Fruit fly (Drosophila melanogaster): Measurements from ENCODE around the gene Burs.

Burs gene

dm6 chr3R:21781448-21781847, 12.1 kb downstream of the Burs start (continued):
- TF ChIP-seq CG5180 (GFP tag; optimal IDR thresholded peaks at IDR 0.05) (no peak), CG14965 (GFP tag; optimal IDR thresholded peaks at IDR 0.05; ENCODE audit: borderline replicate concordance) (no peak), pfk (GFP tag; optimal IDR thresholded peaks at IDR 0.05) (no peak), tx (GFP tag; optimal IDR thresholded peaks at IDR 0.05) (peak; percentile 70), Ets65A (GFP tag) (peak; percentile 98), Oaz (GFP tag; IDR thresholded peaks at IDR 0.05) (no peak; the same call in 1 of the 2 replicates), cato (GFP tag; optimal IDR thresholded peaks at IDR 0.05; ENCODE audit: borderline replicate concordance) (no peak), gem (tag; optimal IDR thresholded peaks at IDR 0.05) (no peak), CG12769 (tag; optimal IDR thresholded peaks at IDR 0.05) (no peak), Bdp1 (GFP tag; optimal IDR thresholded peaks at IDR 0.05) (peak; percentile 51), gsb (GFP tag; IDR thresholded peaks at IDR 0.05) (peak; percentile 61), CG6813 (GFP tag; optimal IDR thresholded peaks at IDR 0.05) (peak; percentile 41), nerfin-1 (tag; optimal IDR thresholded peaks at IDR 0.05) (peak; percentile 34), CG10959 (GFP tag; IDR thresholded peaks at IDR 0.05) (0 out of 2 replicates have a peak, but pooled peaks have one; percentile 34), Dref (GFP tag; IDR thresholded peaks at IDR 0.05) (no peak), CG2116 (GFP tag; optimal IDR thresholded peaks at IDR 0.05) (no peak), Fer3 (tag; optimal IDR thresholded peaks at IDR 0.05) (peak; percentile 51), schlank (tag; optimal IDR thresholded peaks at IDR 0.05) (no peak), sima (GFP tag; optimal IDR thresholded peaks at IDR 0.05) (no peak), CG10147 (GFP tag; optimal IDR thresholded peaks at IDR 0.05) (peak; percentile 41), pros (GFP tag; optimal IDR thresholded peaks at IDR 0.05) (no peak), toy (GFP tag; IDR thresholded peaks at IDR 0.05) (no peak), luna (GFP tag; optimal IDR thresholded peaks at IDR 0.05) (peak; percentile 34), so (GFP tag; IDR thresholded peaks at IDR 0.05) (peak; percentile 75; the same call in 2 of the 3 replicates), PHDP (tag; optimal IDR thresholded peaks at IDR 0.05) (peak; percentile 71), CG18011 (GFP tag; optimal IDR thresholded peaks at IDR 0.05) (peak; percentile 20), Doc2 (GFP tag; IDR thresholded peaks at IDR 0.05) (no peak), fd96Cb (tag; optimal IDR thresholded peaks at IDR 0.05) (peak; percentile 59), HLH3B (GFP tag; IDR thresholded peaks at IDR 0.05) (peak; percentile 57), D19B (GFP tag; optimal IDR thresholded peaks at IDR 0.05) (peak; percentile 14), Stat92E (GFP tag; optimal IDR thresholded peaks at IDR 0.05) (no peak), org-1 (GFP tag; optimal IDR thresholded peaks at IDR 0.05) (peak; percentile 18), CG17385 (GFP tag; optimal IDR thresholded peaks at IDR 0.05) (peak; percentile 60), CG18599 (GFP tag; optimal IDR thresholded peaks at IDR 0.05) (no peak), CG12659 (GFP tag; optimal IDR thresholded peaks at IDR 0.05) (peak; percentile 56), lola (GFP tag; optimal IDR thresholded peaks at IDR 0.05) (peak in 1 of 3 experiments; percentile 71), stwl (tag; optimal IDR thresholded peaks at IDR 0.05) (no peak), CG12219 (GFP tag; optimal IDR thresholded peaks at IDR 0.05) (peak; percentile 62), jumu (GFP tag; optimal IDR thresholded peaks at IDR 0.05) (peak; percentile 11), CG17612 (GFP tag; IDR thresholded peaks at IDR 0.05) (no peak), ase (GFP tag; IDR thresholded peaks at IDR 0.05) (0 out of 3 replicates have a peak, but pooled peaks have one; percentile 36), ttk (GFP tag; IDR thresholded peaks at IDR 0.05) (0 out of 2 replicates have a peak, but pooled peaks have one; percentile 21), Hey (tag; optimal IDR thresholded peaks at IDR 0.05) (no peak), Scr (GFP tag; IDR thresholded peaks at IDR 0.05; ENCODE audit: partially characterized antibody) (no peak), sc (optimal IDR thresholded peaks at IDR 0.05) (no peak), sc (GFP tag; optimal IDR thresholded peaks at IDR 0.05) (peak; percentile 42), Bteb2 (GFP tag; optimal IDR thresholded peaks at IDR 0.05) (peak; percentile 62), da (GFP tag; optimal IDR thresholded peaks at IDR 0.05) (no peak), dmrt11E (tag; optimal IDR thresholded peaks at IDR 0.05) (peak; percentile 58)
